Fruit fly (Drosophila melanogaster) whole organism: Measurements from ENCODE around the gene Coq7.

Source experiments
- CG8478 ChIP-seq: fragments of >200 bp; optimal IDR thresholded peaks from 2 replicates; lab custom pipeline; 2018; ENCODE audit warnings: inconsistent platforms
- EcR ChIP-seq, 2 experiments: fragments of >200 bp; optimal IDR thresholded peaks; 2 replicates each; lab custom pipeline; 2017; ENCODE audit warnings: missing biosample characterization in 2 of 2, missing genetic modification characterization in 2 of 2, missing genetic modification reagents in 2 of 2
- pan ChIP-seq: fragments of >200 bp; optimal IDR thresholded peaks from 2 replicates; lab custom pipeline; 2017
- psq ChIP-seq: fragments of >200 bp; optimal IDR thresholded peaks from 2 replicates; lab custom pipeline; 2017
- usp ChIP-seq: fragments of >200 bp; optimal IDR thresholded peaks from 2 replicates; lab custom pipeline; 2017; ENCODE audit warnings: missing biosample characterization, missing genetic modification characterization, mixed read lengths

DNA sequence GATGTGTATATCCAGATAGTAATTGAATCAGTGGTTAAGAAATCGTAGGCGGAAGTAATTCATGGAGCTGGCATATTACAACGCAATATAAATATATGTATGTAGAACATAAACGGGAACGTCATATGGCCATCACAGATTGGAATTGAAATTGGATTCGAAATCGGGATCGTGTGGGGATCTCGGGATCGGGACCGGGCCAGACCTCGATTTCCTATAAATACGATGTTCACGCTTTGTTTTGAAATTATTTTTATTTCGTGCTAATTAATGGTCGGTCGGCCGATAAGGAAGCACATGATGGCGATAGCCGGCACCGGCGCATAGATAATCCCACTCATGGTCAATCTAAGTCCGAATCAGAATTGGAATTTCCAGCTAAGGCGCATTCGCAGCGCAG, 5.2 kb downstream of the Coq7 start:
- TF ChIP-seq psq (lab: Kevin White, UChicago) (no peak), usp (GFP tag; lab: Kevin White, UChicago) (no peak), CG8478 (lab: Kevin White, UChicago) (no peak), EcR (GFP tag; optimal IDR thresholded peaks at IDR 0.05; lab: Kevin White, UChicago) (no peak), pan (no peak)
